Worm (Caenorhabditis elegans): Measurements from ENCODE around the gene C56A3.6.

ce11 chrV:13529165-13529564 is 27.0 kb downstream of the C56A3.6 start:
- TF ChIP-seq ama-1 (optimal IDR thresholded peaks at IDR 0.05) (no peak), tbx-37 (GFP tag; conservative IDR thresholded peaks at IDR 0.05) (no peak), scrt-1 (GFP tag; IDR thresholded peaks at IDR 0.05) (no peak), hmg-4 (GFP tag; optimal IDR thresholded peaks at IDR 0.05) (no peak), hnd-1 (tag; optimal IDR thresholded peaks at IDR 0.05) (no peak), tra-4 (tag; optimal IDR thresholded peaks at IDR 0.05) (no peak), flt-1 (GFP tag; IDR thresholded peaks at IDR 0.05) (no peak), ets-7 (tag; optimal IDR thresholded peaks at IDR 0.05) (no peak), ceh-36 (tag; optimal IDR thresholded peaks at IDR 0.05) (no peak)

All from whole organism, early embryonic.